Worm (Caenorhabditis elegans) whole organism, late embryonic: ENCODE measurements around the gene spi-1.

Experiments used
- K02D7.2 ChIP-seq: sonication (generic microtip); optimal IDR thresholded peaks from 2 replicates; lab custom pipeline; 2017; ENCODE audit warnings: mild to moderate bottlenecking, missing genetic modification characterization, missing compliant biosample characterization
- Y22D7AL.16 ChIP-seq: sonication (generic microtip); optimal IDR thresholded peaks from 2 replicates; lab custom pipeline; 2016; ENCODE audit warnings: missing genetic modification characterization, missing compliant biosample characterization
- ceh-30 ChIP-seq: fragments of 150-350 bp; optimal IDR thresholded peaks from 2 replicates; lab custom pipeline; 2014; ENCODE audit warnings: missing biosample characterization, missing genetic modification characterization
- dmd-4 ChIP-seq: sonication (generic microtip); optimal IDR thresholded peaks from 2 replicates; lab custom pipeline; 2016; ENCODE audit warnings: borderline replicate concordance, missing genetic modification characterization, missing compliant biosample characterization
- pag-3 ChIP-seq: sonication (generic microtip); optimal IDR thresholded peaks from 2 replicates; lab custom pipeline; 2016; ENCODE audit warnings: missing compliant biosample characterization, missing genetic modification characterization, borderline replicate concordance
- pqm-1 ChIP-seq: sonication (generic microtip); optimal IDR thresholded peaks from 2 replicates; lab custom pipeline; 2016; ENCODE audit warnings: missing genetic modification characterization, missing compliant biosample characterization
- sdc-2 ChIP-seq: sonication (generic microtip); optimal IDR thresholded peaks from 2 replicates; lab custom pipeline; 2016; ENCODE audit warnings: missing genotype, missing genetic modification characterization, missing compliant biosample characterization
- syd-9 ChIP-seq: sonication (generic microtip); optimal IDR thresholded peaks from 2 replicates; lab custom pipeline; 2016; ENCODE audit warnings: mild to moderate bottlenecking, missing genetic modification characterization, moderate library complexity, missing compliant biosample characterization
- unc-55 ChIP-seq: sonication (generic microtip); optimal IDR thresholded peaks from 2 replicates; lab custom pipeline; 2017; ENCODE audit warnings: missing biosample characterization, missing genetic modification reagents, missing genetic modification characterization
- unc-86 ChIP-seq: sonication (generic microtip); optimal IDR thresholded peaks from 2 replicates; lab custom pipeline; 2016; ENCODE audit warnings: missing genetic modification characterization, missing compliant biosample characterization

The spi-1 gene

ce11 chrII:7547269-7547668, 51.2 kb downstream of the spi-1 start:
- no peak for TF ChIP-seq ceh-30 (tag; lab: Kevin White, UChicago)
- no peak for TF ChIP-seq pqm-1 (tag; lab: Kevin White, UChicago)
- TF ChIP-seq dmd-4 (tag; lab: Kevin White, UChicago) = no peak
- TF ChIP-seq K02D7.2 (tag; lab: Kevin White, UChicago) = no peak
- no peak for TF ChIP-seq pag-3 (tag; lab: Kevin White, UChicago)
- no peak for TF ChIP-seq sdc-2
- no peak for TF ChIP-seq unc-86 (tag; lab: Kevin White, UChicago)
- no peak for TF ChIP-seq unc-55 (GFP tag; lab: Kevin White, UChicago)
- no peak for TF ChIP-seq syd-9 (tag; lab: Kevin White, UChicago)
- TF ChIP-seq Y22D7AL.16 (tag; lab: Kevin White, UChicago) = no peak
